Worm (Caenorhabditis elegans) whole organism, L4/young adult: ENCODE measurements around the gene F26D11.1.

Source experiments
- W03F9.2 ChIP-seq: fragments of 150-350 bp; optimal IDR thresholded peaks from 2 replicates; lab custom pipeline; 2014; ENCODE audit warnings: missing biosample characterization, missing genetic modification characterization
- dao-5 ChIP-seq: sonication (generic microtip); optimal IDR thresholded peaks from 2 replicates; lab custom pipeline; 2016; ENCODE audit warnings: missing genotype, missing genetic modification characterization, moderate library complexity, missing compliant biosample characterization
- him-1 ChIP-seq: sonication (generic microtip); optimal IDR thresholded peaks from 2 replicates; lab custom pipeline; 2016; ENCODE audit warnings: missing genotype, missing genetic modification reagents, missing genetic modification characterization, missing compliant biosample characterization

DNA sequence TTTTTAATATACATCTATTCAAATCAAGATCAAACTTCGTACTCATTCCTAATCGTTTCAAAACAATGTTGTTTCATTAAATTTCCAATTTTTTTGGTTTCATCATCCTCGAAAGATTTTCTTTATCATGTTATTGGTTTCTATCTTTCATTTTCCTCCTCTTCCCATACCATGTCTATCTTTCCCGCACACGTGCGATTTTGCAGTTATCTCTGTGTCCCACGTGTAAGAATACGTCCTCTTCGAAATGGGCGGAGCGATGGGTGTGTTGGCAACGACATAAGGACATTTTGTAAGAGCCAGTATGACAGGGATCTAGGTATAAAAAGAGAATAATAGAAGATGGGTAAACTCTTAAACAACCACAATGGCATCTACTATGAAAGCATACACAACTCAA is 45.0 kb downstream of the F26D11.1 start, which contains the start of gene F43H9.4:
- TF ChIP-seq him-1 (tag; lab: Kevin White, UChicago) = no peak
- TF ChIP-seq W03F9.2 (tag; lab: Kevin White, UChicago) = no peak
- TF ChIP-seq dao-5 = no peak
